Worm (Caenorhabditis elegans): ENCODE measurements around the gene str-204.

DNA sequence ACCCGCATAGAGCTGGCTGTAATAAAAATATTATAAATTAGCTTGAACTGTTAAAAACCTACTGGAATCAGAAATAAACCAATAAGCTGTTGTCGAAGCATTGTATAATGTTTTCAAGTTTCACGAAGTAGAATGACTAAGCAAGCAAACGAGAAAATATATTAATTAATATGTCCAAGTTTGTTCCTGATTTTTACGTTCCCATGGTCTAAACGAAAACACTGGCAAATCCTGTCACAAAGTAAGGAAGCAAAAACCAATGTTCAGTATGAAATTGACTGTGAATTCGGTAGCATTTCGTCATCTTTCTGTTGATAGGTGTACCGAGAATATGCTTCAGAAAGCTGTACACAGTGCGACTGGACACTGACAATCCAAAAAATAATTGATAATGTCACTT is 39.3 kb upstream of the str-204 start, which contains the start of gene srx-34:
- no peak for TF ChIP-seq ceh-13 (GFP tag; optimal IDR thresholded peaks at IDR 0.05)
- no peak for TF ChIP-seq tra-4 (tag; optimal IDR thresholded peaks at IDR 0.05)
